Worm (Caenorhabditis elegans) whole organism, L1 larva: ENCODE results near the gene adt-2.

Experiments
- egl-27 ChIP-seq, 2 experiments: fragments of 150-350 bp in 1 of 2; sonication (generic microtip); optimal IDR thresholded peaks; 3 replicates each; lab custom pipeline; 2017 to 2018; ENCODE audit warnings: missing biosample characterization in 2 of 2, missing genetic modification characterization in 2 of 2, missing genetic modification reagents in 2 of 2
- elt-3 ChIP-seq, 6 experiments: fragments of 150-350 bp in 1 of 6; sonication (generic microtip); optimal IDR thresholded peaks; 2 replicates each; lab custom pipeline; 2017 to 2018; ENCODE audit warnings: missing biosample characterization in 6 of 6, missing genetic modification characterization in 6 of 6, inconsistent platforms in 1 of 6
- lin-13 ChIP-seq: fragments of 150-350 bp; optimal IDR thresholded peaks from 2 replicates; lab custom pipeline; 2014; ENCODE audit warnings: missing biosample characterization, missing genetic modification reagents, missing genetic modification characterization
- lin-39 ChIP-seq: fragments of 150-350 bp; optimal IDR thresholded peaks from 2 replicates; lab custom pipeline; 2014; ENCODE audit warnings: missing biosample characterization, missing genetic modification reagents, missing genetic modification characterization
- lsy-2 ChIP-seq, 2 experiments: fragments of 150-350 bp; optimal IDR thresholded peaks; 2 replicates each; lab custom pipeline; 2014; ENCODE audit warnings: missing biosample characterization in 2 of 2, missing genetic modification characterization in 2 of 2
- mab-9 ChIP-seq: fragments of 200-800 bp; sonication (Bioruptor generic); IDR thresholded peaks from 2 replicates; pipeline ENCODE4 v1.3.6; 2022; ENCODE audit warnings: missing genetic modification reagents, missing genetic modification characterization, missing compliant biosample characterization
- nhr-11 ChIP-seq: fragments of 150-350 bp; optimal IDR thresholded peaks from 2 replicates; lab custom pipeline; 2014; ENCODE audit warnings: missing biosample characterization, missing genetic modification characterization
- nhr-77 ChIP-seq: fragments of 150-350 bp; optimal IDR thresholded peaks from 2 replicates; lab custom pipeline; 2014; ENCODE audit warnings: missing biosample characterization, missing genetic modification characterization
- snpc-4 ChIP-seq: fragments of 150-350 bp; optimal IDR thresholded peaks from 2 replicates; lab custom pipeline; 2014; ENCODE audit warnings: missing biosample characterization, missing genetic modification characterization
- unc-130 ChIP-seq: fragments of 150-350 bp; optimal IDR thresholded peaks from 2 replicates; lab custom pipeline; 2017; ENCODE audit warnings: missing biosample characterization, missing genetic modification characterization, inconsistent platforms

DNA sequence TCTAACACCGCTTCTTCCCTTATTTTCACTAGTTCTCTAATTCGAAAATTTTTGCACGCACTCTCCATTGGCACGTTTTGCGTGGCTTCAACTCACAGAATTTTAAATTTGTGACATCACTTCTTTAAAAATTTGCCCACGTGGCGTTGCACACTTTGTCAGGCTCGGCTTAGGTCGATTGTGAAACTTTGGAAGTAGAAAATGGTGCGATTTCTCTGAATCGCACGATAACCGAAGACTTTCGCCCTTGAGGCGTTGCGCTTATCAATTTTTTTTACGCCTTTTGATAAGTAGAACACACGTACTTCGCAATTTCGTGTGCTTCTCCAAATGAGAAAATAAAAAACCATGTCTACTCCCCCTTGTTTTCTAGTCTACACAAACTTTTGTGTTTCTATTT is 7.7 kb upstream of the adt-2 start:
- no peak for TF ChIP-seq lin-13 (GFP tag; lab: Kevin White, UChicago)
- TF ChIP-seq unc-130 (tag; lab: Kevin White, UChicago), result no peak
- no peak for TF ChIP-seq nhr-11 (tag; lab: Kevin White, UChicago)
- TF ChIP-seq lsy-2 (tag; optimal IDR thresholded peaks at IDR 0.05; lab: Kevin White, UChicago), result no peak
- TF ChIP-seq egl-27 (tag; optimal IDR thresholded peaks at IDR 0.05; lab: Kevin White, UChicago), result no peak
- TF ChIP-seq mab-9 (GFP tag; lab: Robert Waterston, UW), result no peak
- TF ChIP-seq snpc-4 (tag; lab: Kevin White, UChicago), result no peak
- no peak for TF ChIP-seq lin-39 (tag; lab: Kevin White, UChicago)
- TF ChIP-seq nhr-77 (tag; lab: Kevin White, UChicago), result no peak
- TF ChIP-seq elt-3 (tag; optimal IDR thresholded peaks at IDR 0.05; lab: Kevin White, UChicago), result no peak
